Fruit fly (Drosophila melanogaster) whole organism, prepupa: ENCODE data around the gene Acp63F.

ENCODE experiments used
- Blimp-1 ChIP-seq: fragments of 200-800 bp; sonication (Bioruptor generic); optimal IDR thresholded peaks from 3 replicates; lab custom pipeline; 2017; ENCODE audit warnings: missing biosample characterization, missing genetic modification characterization, mild to moderate bottlenecking, moderate library complexity, missing genetic modification reagents
- CG10669 ChIP-seq: fragments of 200-800 bp; sonication (Bioruptor generic); optimal IDR thresholded peaks from 3 replicates; lab custom pipeline; 2018; ENCODE audit warnings: missing biosample characterization, mild to moderate bottlenecking, missing genetic modification characterization, moderate library complexity
- CG11902 ChIP-seq: fragments of 200-800 bp; sonication (Bioruptor generic); optimal IDR thresholded peaks from 3 replicates; lab custom pipeline; 2016; ENCODE audit warnings: missing biosample characterization, missing genetic modification characterization
- CG15336 ChIP-seq: fragments of 200-800 bp; sonication (Bioruptor generic); IDR thresholded peaks from 2 replicates; pipeline ENCODE4 v1.3.6; 2022; ENCODE audit warnings: missing biosample characterization, missing genetic modification characterization
- CG16779 ChIP-seq: fragments of 200-800 bp; sonication (Bioruptor generic); optimal IDR thresholded peaks from 3 replicates; lab custom pipeline; 2017; ENCODE audit warnings: missing biosample characterization, mild to moderate bottlenecking, missing genetic modification characterization
- CG3032 ChIP-seq: fragments of 200-800 bp; optimal IDR thresholded peaks from 2 replicates; lab custom pipeline; 2019; ENCODE audit warnings: missing biosample characterization, mild to moderate bottlenecking, missing genetic modification characterization, moderate library complexity
- CG31627 ChIP-seq: fragments of 200-800 bp; sonication (Bioruptor generic); optimal IDR thresholded peaks from 3 replicates; lab custom pipeline; 2016; ENCODE audit warnings: missing biosample characterization, missing genetic modification characterization
- CG34406 ChIP-seq: fragments of 200-800 bp; sonication (Bioruptor generic); optimal IDR thresholded peaks from 3 replicates; lab custom pipeline; 2016; ENCODE audit warnings: missing biosample characterization, missing genetic modification characterization
- CG3919 ChIP-seq: fragments of 200-800 bp; sonication (Bioruptor generic); optimal IDR thresholded peaks from 3 replicates; lab custom pipeline; 2016; ENCODE audit warnings: missing biosample characterization, missing genetic modification characterization
- CG6163 ChIP-seq: fragments of 200-800 bp; sonication (Bioruptor generic); IDR thresholded peaks from 3 replicates; pipeline ENCODE4 v1.3.6; 2022; ENCODE audit warnings: missing biosample characterization, missing genetic modification characterization
- CG6276 ChIP-seq: fragments of 200-800 bp; sonication (Bioruptor generic); optimal IDR thresholded peaks from 2 replicates; lab custom pipeline; 2017; ENCODE audit warnings: missing biosample characterization, mild to moderate bottlenecking, missing genetic modification characterization
- CG6792 ChIP-seq: fragments of 200-800 bp; sonication (Bioruptor generic); optimal IDR thresholded peaks from 3 replicates; lab custom pipeline; 2016; ENCODE audit warnings: missing biosample characterization, missing genetic modification characterization
- CG8319 ChIP-seq: fragments of 200-800 bp; sonication (Bioruptor generic); optimal IDR thresholded peaks from 3 replicates; lab custom pipeline; 2016; ENCODE audit warnings: missing biosample characterization, missing genetic modification characterization
- CG8632 ChIP-seq: fragments of 200-800 bp; sonication (Bioruptor generic); optimal IDR thresholded peaks from 3 replicates; lab custom pipeline; 2016; ENCODE audit warnings: missing biosample characterization, missing genetic modification characterization
- Eip75B ChIP-seq: fragments of 200-800 bp; sonication (Bioruptor generic); optimal IDR thresholded peaks from 3 replicates; lab custom pipeline; 2016; ENCODE audit warnings: missing biosample characterization, missing genetic modification characterization
- Eip78C ChIP-seq: fragments of 200-800 bp; sonication (Bioruptor generic); peaks from one replicate; lab custom pipeline; 2016; ENCODE audit warnings: missing biosample characterization, missing genetic modification characterization
- Gug ChIP-seq: fragments of 200-800 bp; sonication (Bioruptor generic); IDR thresholded peaks from 2 replicates; pipeline ENCODE4 v1.3.6; 2022; ENCODE audit warnings: missing biosample characterization, missing genetic modification characterization
- Lpt ChIP-seq: fragments of 200-800 bp; sonication (Bioruptor generic); optimal IDR thresholded peaks from 3 replicates; lab custom pipeline; 2016; ENCODE audit warnings: missing biosample characterization, missing genetic modification characterization
- Met ChIP-seq: fragments of 200-800 bp; sonication (Bioruptor generic); optimal IDR thresholded peaks from 3 replicates; lab custom pipeline; 2016; ENCODE audit warnings: missing biosample characterization, missing genetic modification characterization
- OdsH ChIP-seq: fragments of 200-800 bp; sonication (Bioruptor generic); optimal IDR thresholded peaks from 3 replicates; lab custom pipeline; 2016; ENCODE audit warnings: missing biosample characterization, missing genetic modification characterization
- Smox ChIP-seq: fragments of 200-800 bp; sonication (Bioruptor generic); optimal IDR thresholded peaks from 3 replicates; lab custom pipeline; 2016; ENCODE audit warnings: missing biosample characterization, missing genetic modification characterization
- Sox14 ChIP-seq: fragments of 200-800 bp; sonication (Bioruptor generic); optimal IDR thresholded peaks from 3 replicates; lab custom pipeline; 2016; ENCODE audit warnings: missing biosample characterization, missing genetic modification characterization
- achi ChIP-seq: fragments of 200-800 bp; sonication (Bioruptor generic); optimal IDR thresholded peaks from 3 replicates; lab custom pipeline; 2016; ENCODE audit warnings: missing biosample characterization, missing genetic modification characterization
- acj6 ChIP-seq: fragments of 200-800 bp; sonication (Bioruptor generic); optimal IDR thresholded peaks from 3 replicates; lab custom pipeline; 2016; ENCODE audit warnings: missing biosample characterization, missing genetic modification characterization
- cyc ChIP-seq: fragments of 200-800 bp; sonication (Bioruptor generic); optimal IDR thresholded peaks from 3 replicates; lab custom pipeline; 2016; ENCODE audit warnings: missing biosample characterization, missing genetic modification characterization
- dac ChIP-seq: fragments of 200-800 bp; sonication (Bioruptor generic); optimal IDR thresholded peaks from 2 replicates; lab custom pipeline; 2017; ENCODE audit warnings: missing biosample characterization, mild to moderate bottlenecking, missing genetic modification characterization
- dsx ChIP-seq: fragments of 200-800 bp; optimal IDR thresholded peaks from 3 replicates; lab custom pipeline; 2019; ENCODE audit warnings: missing biosample characterization, mild to moderate bottlenecking, missing genetic modification characterization, moderate library complexity; ENCODE audit not compliant: poor library complexity, severe bottlenecking
- eg ChIP-seq: fragments of 200-800 bp; sonication (Bioruptor generic); IDR thresholded peaks from 3 replicates; pipeline ENCODE4 v1.3.6; 2022; ENCODE audit warnings: missing biosample characterization, missing genetic modification characterization
- fd85E ChIP-seq: fragments of 200-800 bp; sonication (Bioruptor generic); optimal IDR thresholded peaks from 3 replicates; lab custom pipeline; 2016; ENCODE audit warnings: missing biosample characterization, missing genetic modification characterization
- fkh ChIP-seq: fragments of 200-800 bp; sonication (Bioruptor generic); optimal IDR thresholded peaks from 3 replicates; lab custom pipeline; 2017; ENCODE audit warnings: missing biosample characterization, mild to moderate bottlenecking, missing genetic modification characterization, moderate library complexity
- net ChIP-seq: fragments of 200-800 bp; sonication (Bioruptor generic); optimal IDR thresholded peaks from 3 replicates; lab custom pipeline; 2016; ENCODE audit warnings: missing biosample characterization, missing genetic modification characterization
- salr ChIP-seq, 2 experiments: fragments of 200-800 bp; sonication (Bioruptor generic); optimal IDR thresholded peaks; 3 replicates each; lab custom pipeline; 2016 to 2018; ENCODE audit warnings: missing biosample characterization in 2 of 2, missing genetic modification characterization in 2 of 2, mild to moderate bottlenecking in 1 of 2
- spab ChIP-seq: fragments of 200-800 bp; sonication (Bioruptor generic); optimal IDR thresholded peaks from 2 replicates; lab custom pipeline; 2017; ENCODE audit warnings: missing biosample characterization, mild to moderate bottlenecking, missing genetic modification characterization, missing genetic modification reagents
- ss ChIP-seq, 2 experiments: fragments of 200-800 bp; sonication (Bioruptor generic); optimal IDR thresholded peaks; 2 replicates in 1 of 2; 3 replicates in 1 of 2; lab custom pipeline; 2017 to 2018; ENCODE audit warnings: mild to moderate bottlenecking in 2 of 2, missing biosample characterization in 2 of 2, missing genetic modification characterization in 2 of 2, moderate library complexity in 1 of 2
- svp ChIP-seq: fragments of 200-800 bp; sonication (Bioruptor generic); peaks from one replicate; lab custom pipeline; 2016; ENCODE audit warnings: missing biosample characterization, missing genetic modification characterization
- topi ChIP-seq: fragments of 200-800 bp; sonication (Bioruptor generic); optimal IDR thresholded peaks from 3 replicates; lab custom pipeline; 2016; ENCODE audit warnings: missing biosample characterization, missing genetic modification characterization
- vri ChIP-seq: fragments of 200-800 bp; sonication (Bioruptor generic); optimal IDR thresholded peaks from 3 replicates; lab custom pipeline; 2016; ENCODE audit warnings: missing biosample characterization, mild to moderate bottlenecking, missing genetic modification characterization

Acp63F gene

DNA sequence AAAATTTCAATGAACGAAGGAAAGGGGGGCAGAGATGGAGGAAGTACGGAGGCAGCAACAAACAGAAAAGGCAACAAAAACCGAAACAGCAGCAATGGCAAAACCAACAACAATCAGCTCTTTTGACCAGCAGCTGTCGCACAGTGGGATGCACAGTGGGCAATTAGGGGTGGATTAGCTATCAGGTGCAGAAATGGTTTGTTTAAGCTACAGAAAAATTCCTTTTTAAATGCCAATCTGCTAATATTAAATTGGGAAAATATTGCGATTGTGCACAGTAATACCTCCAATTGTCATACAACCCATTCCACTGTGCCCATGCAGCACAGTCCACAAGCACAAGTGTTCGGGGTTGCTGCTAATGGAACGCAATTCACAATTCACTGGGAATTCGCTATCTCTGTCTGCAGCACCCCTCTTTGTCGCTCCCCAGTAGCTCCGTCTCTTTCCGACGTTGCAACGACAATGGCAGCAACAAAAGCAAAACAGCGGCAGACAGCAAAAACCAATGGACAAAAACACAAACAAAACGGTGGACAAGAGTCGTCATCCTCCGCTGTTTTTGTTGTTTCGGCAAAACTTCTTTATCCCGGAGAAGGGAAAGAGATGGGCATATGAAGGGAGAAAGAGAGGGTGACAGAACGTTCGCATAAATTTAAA is 31.0 kb downstream of the Acp63F start (continued):
- TF ChIP-seq CG16779 (tag; lab: Kevin White, UChicago) (peak; percentile 96), CG15336 (peak; percentile 99), CG8319 (GFP tag; lab: Kevin White, UChicago) (peak; percentile 99), fd85E (GFP tag; lab: Kevin White, UChicago) (peak; percentile 92), OdsH (GFP tag; lab: Kevin White, UChicago) (peak; percentile 99), Blimp-1 (GFP tag; lab: Kevin White, UChicago) (peak; percentile 83), svp (peak; percentile 100), topi (peak; percentile 98), CG3919 (GFP tag; lab: Kevin White, UChicago) (peak; percentile 98), Met (GFP tag; lab: Kevin White, UChicago) (peak; percentile 99), Gug (peak; percentile 98), dac (GFP tag; lab: Kevin White, UChicago) (peak; percentile 98), acj6 (GFP tag; lab: Kevin White, UChicago) (peak; percentile 99), spab (GFP tag; lab: Kevin White, UChicago) (peak; percentile 95), CG6163 (GFP tag; lab: Robert Waterston, UW) (peak; percentile 99), net (GFP tag; lab: Kevin White, UChicago) (peak; percentile 99), vri (GFP tag; lab: Kevin White, UChicago) (peak; percentile 98), achi (GFP tag; lab: Kevin White, UChicago) (peak; percentile 99), Lpt (peak; percentile 99), fkh (GFP tag; lab: Kevin White, UChicago) (peak; percentile 18), Smox (GFP tag; lab: Kevin White, UChicago) (peak; percentile 99), cyc (GFP tag; lab: Kevin White, UChicago) (peak; percentile 98), Eip78C (GFP tag; lab: Kevin White, UChicago) (peak; percentile 100), Eip75B (GFP tag; lab: Kevin White, UChicago) (peak; percentile 99)
- TF ChIP-seq, all 60 proteins: peak for 60

- TF ChIP-seq fkh (GFP tag; lab: Kevin White, UChicago), result no peak
- peak; percentile 22 for TF ChIP-seq dsx (GFP tag; lab: Kevin White, UChicago)
- TF ChIP-seq ss (GFP tag; optimal IDR thresholded peaks at IDR 0.05; lab: Kevin White, UChicago), result peak in 1 of 2 experiments; percentile 19
- peak; percentile 22 for TF ChIP-seq Eip78C (GFP tag; lab: Kevin White, UChicago)
- no peak for TF ChIP-seq CG8632 (GFP tag; lab: Kevin White, UChicago)
- TF ChIP-seq CG11902 (GFP tag; lab: Kevin White, UChicago), result no peak
- peak; percentile 0 for TF ChIP-seq svp
- TF ChIP-seq CG8319 (GFP tag; lab: Kevin White, UChicago), result no peak
- TF ChIP-seq CG10669, result no peak
- no peak for TF ChIP-seq CG6792
- TF ChIP-seq Sox14 (GFP tag; lab: Kevin White, UChicago), result no peak
- no peak for TF ChIP-seq CG31627 (GFP tag; lab: Kevin White, UChicago)
- no peak for TF ChIP-seq CG16779 (tag; lab: Kevin White, UChicago)
- TF ChIP-seq cyc (GFP tag; lab: Kevin White, UChicago), result no peak
- TF ChIP-seq CG15336, result no peak
- no peak for TF ChIP-seq CG34406
- TF ChIP-seq eg, result peak; percentile 29; the same call in 1 of the 3 replicates
- no peak for TF ChIP-seq salr (GFP tag; optimal IDR thresholded peaks at IDR 0.05; lab: Kevin White, UChicago)
- no peak for TF ChIP-seq CG3032 (tag; lab: Kevin White, UChicago)
- peak; percentile 25 for TF ChIP-seq CG6276 (GFP tag; lab: Kevin White, UChicago)
These were observed 32.2 kb downstream of the Acp63F start for dm6 chr3L:3784001-3784400.

DNA sequence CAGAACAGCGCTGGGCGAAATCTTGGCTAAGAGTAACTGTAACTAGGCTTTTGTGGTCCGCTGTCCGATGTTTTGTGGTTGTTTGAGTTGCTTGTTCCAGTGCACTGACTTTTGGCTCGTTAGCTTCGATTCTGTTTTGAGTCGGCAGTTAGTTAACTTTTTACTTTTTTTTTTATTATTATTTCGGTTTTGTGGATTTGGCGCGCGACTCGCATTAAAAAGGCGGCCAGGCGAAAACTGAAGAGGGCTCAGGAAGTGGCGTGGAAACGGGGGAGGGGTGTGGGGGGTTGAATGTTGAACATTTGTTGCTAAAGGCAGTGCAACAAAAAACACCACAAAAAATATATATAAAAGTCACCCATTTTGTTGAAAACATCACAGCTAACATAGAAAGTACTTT is 32.7 kb downstream of the Acp63F start:
- TF ChIP-seq ss (GFP tag; optimal IDR thresholded peaks at IDR 0.05; lab: Kevin White, UChicago) (no peak), CG6163 (GFP tag; lab: Robert Waterston, UW) (0 out of 3 replicates have a peak, but pooled peaks have one; percentile 11)
